Worm (Caenorhabditis elegans) whole organism, L2 larva: ENCODE measurements around the gene srx-88.

Experiments used
- C34F6.9 ChIP-seq: fragments of 150-350 bp; optimal IDR thresholded peaks from 2 replicates; lab custom pipeline; 2014; ENCODE audit warnings: missing biosample characterization, missing genetic modification characterization
- F13H6.1 ChIP-seq: sonication (generic microtip); optimal IDR thresholded peaks from 2 replicates; lab custom pipeline; 2016; ENCODE audit warnings: missing genetic modification characterization, missing compliant biosample characterization
- R02D3.7 ChIP-seq: fragments of 150-350 bp; optimal IDR thresholded peaks from 2 replicates; lab custom pipeline; 2014; ENCODE audit warnings: missing biosample characterization, missing genetic modification characterization
- Y55F3AM.14 ChIP-seq: fragments of 200-800 bp; sonication (Bioruptor generic); optimal IDR thresholded peaks from 2 replicates; lab custom pipeline; 2018; ENCODE audit warnings: mild to moderate bottlenecking, missing genetic modification characterization, missing compliant biosample characterization
- ama-1 ChIP-seq: fragments of 150-350 bp; optimal IDR thresholded peaks from 2 replicates; lab custom pipeline; 2018; ENCODE audit warnings: inconsistent platforms
- blmp-1 ChIP-seq: sonication (generic microtip); optimal IDR thresholded peaks from 2 replicates; lab custom pipeline; 2017; ENCODE audit warnings: missing genetic modification characterization, mild to moderate bottlenecking, missing compliant biosample characterization, antibody characterized with exemption, moderate library complexity; ENCODE audit not compliant: insufficient read depth
- ceh-16 ChIP-seq: fragments of 150-350 bp; optimal IDR thresholded peaks from 2 replicates; lab custom pipeline; 2014; ENCODE audit warnings: missing biosample characterization, missing genetic modification characterization
- crh-2 ChIP-seq: sonication (generic microtip); optimal IDR thresholded peaks from 2 replicates; lab custom pipeline; 2017; ENCODE audit warnings: missing biosample characterization, missing genetic modification characterization
- fos-1 ChIP-seq: fragments of 150-350 bp; optimal IDR thresholded peaks from 2 replicates; lab custom pipeline; 2014; ENCODE audit warnings: missing biosample characterization, missing genetic modification characterization
- lin-11 ChIP-seq: fragments of 150-350 bp; sonication (generic microtip); optimal IDR thresholded peaks from 2 replicates; lab custom pipeline; 2014; ENCODE audit warnings: missing biosample characterization, missing genetic modification characterization, inconsistent platforms, mixed read lengths
- lin-39 ChIP-seq: fragments of 150-350 bp; optimal IDR thresholded peaks from 2 replicates; lab custom pipeline; 2014; ENCODE audit warnings: missing biosample characterization, missing genetic modification reagents, missing genetic modification characterization
- lsy-2 ChIP-seq, 2 experiments: fragments of 150-350 bp in 1 of 2; sonication (generic microtip) in 1 of 2; optimal IDR thresholded peaks; 2 replicates each; lab custom pipeline; 2014 to 2017; ENCODE audit warnings: missing biosample characterization in 2 of 2, missing genetic modification characterization in 2 of 2
- mab-5 ChIP-seq: fragments of 150-350 bp; optimal IDR thresholded peaks from 2 replicates; lab custom pipeline; 2014; ENCODE audit warnings: missing biosample characterization, missing genetic modification characterization
- mbf-1 ChIP-seq: sonication (generic microtip); optimal IDR thresholded peaks from 2 replicates; lab custom pipeline; 2017; ENCODE audit warnings: missing biosample characterization, missing genetic modification characterization
- mdl-1 ChIP-seq, 2 experiments: fragments of 150-350 bp in 1 of 2; sonication (generic microtip) in 1 of 2; optimal IDR thresholded peaks; 2 replicates each; lab custom pipeline; 2017; ENCODE audit warnings: missing biosample characterization in 2 of 2, missing genetic modification characterization in 2 of 2
- nhr-10 ChIP-seq: sonication (generic microtip); optimal IDR thresholded peaks from 2 replicates; lab custom pipeline; 2017; ENCODE audit warnings: missing biosample characterization, missing genetic modification characterization
- nhr-21 ChIP-seq: fragments of 150-350 bp; optimal IDR thresholded peaks from 2 replicates; lab custom pipeline; 2014; ENCODE audit warnings: missing biosample characterization, missing genetic modification characterization
- nhr-23 ChIP-seq: fragments of 150-350 bp; optimal IDR thresholded peaks from 2 replicates; lab custom pipeline; 2014; ENCODE audit warnings: missing biosample characterization, missing genetic modification reagents, missing genetic modification characterization
- nhr-237 ChIP-seq: fragments of 150-350 bp; optimal IDR thresholded peaks from 2 replicates; lab custom pipeline; 2014; ENCODE audit warnings: missing biosample characterization, missing genetic modification characterization
- nhr-77 ChIP-seq: fragments of 150-350 bp; optimal IDR thresholded peaks from 2 replicates; lab custom pipeline; 2014; ENCODE audit warnings: missing biosample characterization, missing genetic modification characterization
- peb-1 ChIP-seq: fragments of 150-350 bp; optimal IDR thresholded peaks from 2 replicates; lab custom pipeline; 2014; ENCODE audit warnings: missing biosample characterization, missing genetic modification characterization
- skn-1 ChIP-seq: sonication (generic microtip); optimal IDR thresholded peaks from 2 replicates; lab custom pipeline; 2017; ENCODE audit warnings: missing biosample characterization, missing genetic modification characterization
- sma-3 ChIP-seq: sonication (generic microtip); optimal IDR thresholded peaks from 2 replicates; lab custom pipeline; 2016; ENCODE audit warnings: missing genetic modification reagents, missing genetic modification characterization, missing compliant biosample characterization
- sma-9 ChIP-seq, 2 experiments: fragments of 150-350 bp in 1 of 2; sonication (generic microtip) in 1 of 2; optimal IDR thresholded peaks; 2 replicates each; lab custom pipeline; 2014 to 2016; ENCODE audit warnings: missing genetic modification characterization in 2 of 2, mild to moderate bottlenecking in 1 of 2, missing biosample characterization in 1 of 2, missing compliant biosample characterization in 1 of 2, missing genetic modification reagents in 1 of 2, moderate library complexity in 1 of 2
- snpc-4 ChIP-seq: fragments of 150-350 bp; optimal IDR thresholded peaks from 2 replicates; lab custom pipeline; 2014; ENCODE audit warnings: missing biosample characterization, missing genetic modification characterization
- unc-39 ChIP-seq: fragments of 150-350 bp; optimal IDR thresholded peaks from 2 replicates; lab custom pipeline; 2014; ENCODE audit warnings: missing biosample characterization, missing genetic modification characterization
- unc-62 ChIP-seq: fragments of 150-350 bp; optimal IDR thresholded peaks from 2 replicates; lab custom pipeline; 2014; ENCODE audit warnings: missing biosample characterization, missing genetic modification reagents, missing genetic modification characterization
- zag-1 ChIP-seq: fragments of 150-350 bp; optimal IDR thresholded peaks from 2 replicates; lab custom pipeline; 2014; ENCODE audit warnings: missing biosample characterization, missing genetic modification characterization

Gene srx-88

DNA sequence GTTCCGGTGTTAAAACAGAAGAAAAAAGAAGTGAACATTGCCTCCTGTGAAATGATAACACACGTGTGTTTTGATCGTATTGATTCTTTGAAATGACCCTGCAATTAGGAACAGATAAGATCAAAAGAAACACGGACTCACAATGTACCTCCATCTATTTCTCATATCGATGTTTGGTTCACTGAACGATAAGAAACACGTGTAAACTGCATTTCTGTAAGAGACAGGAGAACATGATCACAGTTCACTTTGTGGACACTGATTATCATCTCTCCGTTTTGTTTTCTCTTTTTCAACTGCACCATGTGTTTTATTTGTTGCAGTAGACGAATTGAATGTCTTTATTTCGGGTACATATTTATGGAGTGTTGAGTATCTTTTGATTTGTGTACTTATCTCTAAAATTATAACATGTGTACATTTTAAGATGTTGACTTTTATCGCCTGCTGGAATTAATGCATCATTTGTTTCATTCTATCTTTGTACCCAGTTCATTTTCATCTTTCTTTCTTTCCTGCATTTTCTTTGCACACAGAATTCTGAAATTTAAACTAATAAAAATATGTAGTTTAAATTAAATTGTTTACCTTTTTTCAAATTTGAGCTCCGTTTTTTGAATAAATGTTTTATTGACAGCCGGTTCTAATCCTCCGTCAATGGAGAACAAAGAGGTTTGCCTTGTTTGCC is 10.4 kb upstream of the srx-88 start, which contains the start of the genes H12C20.7 and nhr-68 (continued):
- no peak for TF ChIP-seq nhr-77 (tag; lab: Kevin White, UChicago)
- peak; percentile 49 for TF ChIP-seq C34F6.9 (tag; lab: Kevin White, UChicago)
- no peak for TF ChIP-seq nhr-237 (tag; lab: Kevin White, UChicago)

- peak in 1 of 2 experiments; percentile 37 for TF ChIP-seq lsy-2 (tag; optimal IDR thresholded peaks at IDR 0.05; lab: Kevin White, UChicago)
- no peak for TF ChIP-seq mbf-1 (tag; lab: Kevin White, UChicago)
- TF ChIP-seq fos-1 (tag; lab: Kevin White, UChicago), result peak; percentile 7
- no peak for TF ChIP-seq nhr-237 (tag; lab: Kevin White, UChicago)
These were observed 8.7 kb upstream of the srx-88 start for ce11 chrV:11574563-11574962.

- TF ChIP-seq R02D3.7 (no peak), zag-1 (tag; lab: Kevin White, UChicago) (no peak), lsy-2 (tag; optimal IDR thresholded peaks at IDR 0.05; lab: Kevin White, UChicago) (no peak), lin-11 (tag; lab: Kevin White, UChicago) (no peak), mdl-1 (tag; optimal IDR thresholded peaks at IDR 0.05; lab: Kevin White, UChicago) (no peak), nhr-237 (tag; lab: Kevin White, UChicago) (no peak), Y55F3AM.14 (GFP tag; lab: Kevin White, UChicago) (no peak), nhr-23 (tag; lab: Kevin White, UChicago) (no peak), nhr-77 (tag; lab: Kevin White, UChicago) (no peak), skn-1 (tag; lab: Kevin White, UChicago) (no peak), snpc-4 (tag; lab: Kevin White, UChicago) (no peak), F13H6.1 (tag; lab: Kevin White, UChicago) (no peak), nhr-21 (tag; lab: Kevin White, UChicago) (no peak), blmp-1 (no peak), lin-39 (tag; lab: Kevin White, UChicago) (no peak)
- TF ChIP-seq, all 48 proteins: peak for 0
These were observed 2.5 kb upstream of the srx-88 start, which contains the start of gene srx-90 for ce11 chrV:11580826-11581225. Gene srx-90 (plus strand): TSS chrV:11581126.

DNA sequence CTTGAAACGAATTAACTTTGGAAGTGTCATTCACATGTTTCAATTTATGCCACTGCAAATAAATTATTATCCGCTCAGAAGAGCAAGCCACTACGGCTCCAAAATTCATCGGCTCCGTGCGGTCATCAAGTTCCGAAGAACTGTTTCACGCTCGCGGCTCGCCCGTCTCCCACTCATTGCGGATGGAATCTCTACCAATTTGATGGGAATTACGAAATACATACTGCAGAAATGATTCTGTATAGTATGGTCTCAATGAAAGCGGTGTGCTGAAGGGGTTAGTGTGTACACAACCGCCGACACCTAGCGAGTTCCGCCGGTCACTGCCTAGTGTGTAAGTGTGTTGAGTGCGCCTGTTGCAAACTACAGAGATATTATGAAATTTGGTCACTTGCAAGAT is 1.8 kb downstream of the srx-88 start:
- TF ChIP-seq nhr-77 (tag; lab: Kevin White, UChicago) (no peak), fos-1 (tag; lab: Kevin White, UChicago) (peak; percentile 32), ama-1 (no peak), nhr-21 (tag; lab: Kevin White, UChicago) (peak; percentile 49), sma-3 (GFP tag; lab: Kevin White, UChicago) (peak; percentile 75), lin-39 (tag; lab: Kevin White, UChicago) (no peak), sma-9 (GFP tag; optimal IDR thresholded peaks at IDR 0.05; lab: Kevin White, UChicago) (peak; percentile 84), sma-9 (tag; optimal IDR thresholded peaks at IDR 0.05; lab: Kevin White, UChicago) (no peak), crh-2 (tag; lab: Kevin White, UChicago) (peak; percentile 37), snpc-4 (tag; lab: Kevin White, UChicago) (peak; percentile 95), ceh-16 (tag; lab: Kevin White, UChicago) (peak; percentile 58), unc-39 (tag; lab: Kevin White, UChicago) (no peak)

- no peak for TF ChIP-seq crh-2 (tag; lab: Kevin White, UChicago)
- no peak for TF ChIP-seq nhr-21 (tag; lab: Kevin White, UChicago)
- TF ChIP-seq lsy-2 (tag; optimal IDR thresholded peaks at IDR 0.05; lab: Kevin White, UChicago), result no peak
- TF ChIP-seq zag-1 (tag; lab: Kevin White, UChicago), result no peak
These were observed 6.1 kb downstream of the srx-88 start, which contains the start of gene srx-82 for ce11 chrV:11589433-11589832. Gene srx-82 (plus strand): TSS chrV:11589733.

- TF ChIP-seq mab-5 (tag; lab: Kevin White, UChicago) (no peak), C34F6.9 (tag; lab: Kevin White, UChicago) (no peak), R02D3.7 (no peak), unc-62 (no peak), peb-1 (tag; lab: Kevin White, UChicago) (no peak), nhr-10 (no peak), lsy-2 (tag; optimal IDR thresholded peaks at IDR 0.05; lab: Kevin White, UChicago) (no peak), ama-1 (no peak), nhr-237 (tag; lab: Kevin White, UChicago) (no peak), Y55F3AM.14 (GFP tag; lab: Kevin White, UChicago) (no peak), lin-11 (tag; lab: Kevin White, UChicago) (no peak)
- TF ChIP-seq, all 48 proteins: peak for 0
These were observed 10.1 kb downstream of the srx-88 start, which contains the start of gene srx-80 for ce11 chrV:11593427-11593826. Gene srx-80 (plus strand): TSS chrV:11593727.
